Fruit fly (Drosophila melanogaster): ENCODE results near the gene Tfb5.

Tfb5 gene

dm6 chr2L:5005464-5005764, 5.2 kb downstream of the Tfb5 start:
- no peak for TF ChIP-seq CG17806 (tag; optimal IDR thresholded peaks at IDR 0.05)
- TF ChIP-seq gl (tag; optimal IDR thresholded peaks at IDR 0.05) = no peak
- TF ChIP-seq CG4496 (GFP tag; IDR thresholded peaks at IDR 0.05) = no peak
- no peak for TF ChIP-seq CG8159 (tag; optimal IDR thresholded peaks at IDR 0.05)
- no peak for TF ChIP-seq Pif1B (GFP tag; optimal IDR thresholded peaks at IDR 0.05)
- TF ChIP-seq CG32121 (GFP tag; IDR thresholded peaks at IDR 0.05) = no peak
- TF ChIP-seq CG34367 (tag; optimal IDR thresholded peaks at IDR 0.05) = no peak
- TF ChIP-seq rn (GFP tag; IDR thresholded peaks at IDR 0.05) = no peak
- TF ChIP-seq CG9948 (tag; optimal IDR thresholded peaks at IDR 0.05) = no peak
- TF ChIP-seq CG8301 (tag; optimal IDR thresholded peaks at IDR 0.05) = no peak
- TF ChIP-seq fd96Ca (GFP tag; IDR thresholded peaks at IDR 0.05) = no peak
- TF ChIP-seq CG12605 (GFP tag; IDR thresholded peaks at IDR 0.05) = no peak
- no peak for TF ChIP-seq EcR (GFP tag; optimal IDR thresholded peaks at IDR 0.05)
- TF ChIP-seq CG15710 (tag; optimal IDR thresholded peaks at IDR 0.05) = no peak

dm6 chr2L:5004677-5005463, 5.8 kb downstream of the Tfb5 start:
- TF ChIP-seq Ets98B (GFP tag; IDR thresholded peaks at IDR 0.05) (peak; percentile 88), CG9948 (tag; optimal IDR thresholded peaks at IDR 0.05) (peak; percentile 89), EcR (GFP tag; optimal IDR thresholded peaks at IDR 0.05) (peak; percentile 38), CG17806 (tag; optimal IDR thresholded peaks at IDR 0.05) (peak; percentile 89), D1 (tag; optimal IDR thresholded peaks at IDR 0.05) (peak; percentile 41), CG32121 (GFP tag; IDR thresholded peaks at IDR 0.05) (peak; percentile 89), fd96Ca (GFP tag; IDR thresholded peaks at IDR 0.05) (peak; percentile 90), Snoo (tag; optimal IDR thresholded peaks at IDR 0.05) (peak; percentile 70), rn (GFP tag; IDR thresholded peaks at IDR 0.05) (peak; percentile 61; the same call in 1 of the 2 replicates), CG8159 (tag; optimal IDR thresholded peaks at IDR 0.05) (peak; percentile 90), CG10348 (GFP tag; IDR thresholded peaks at IDR 0.05) (peak; percentile 76), CG13204 (GFP tag; optimal IDR thresholded peaks at IDR 0.05) (peak; percentile 69), Pif1B (GFP tag; optimal IDR thresholded peaks at IDR 0.05) (peak; percentile 86), gl (tag; optimal IDR thresholded peaks at IDR 0.05) (peak; percentile 73), CG8301 (tag; optimal IDR thresholded peaks at IDR 0.05) (peak; percentile 81), CG4496 (GFP tag; IDR thresholded peaks at IDR 0.05) (peak; percentile 94), Pif1A (GFP tag; optimal IDR thresholded peaks at IDR 0.05) (peak; percentile 90), CG12605 (GFP tag; IDR thresholded peaks at IDR 0.05) (peak; percentile 91), CG15710 (tag; optimal IDR thresholded peaks at IDR 0.05) (peak; percentile 90), CG34367 (tag; optimal IDR thresholded peaks at IDR 0.05) (peak; percentile 88), CG14655 (GFP tag; optimal IDR thresholded peaks at IDR 0.05) (peak; percentile 83)

- TF ChIP-seq Pif1B (GFP tag; optimal IDR thresholded peaks at IDR 0.05) (no peak), CG32121 (GFP tag; IDR thresholded peaks at IDR 0.05) (no peak), rn (GFP tag; IDR thresholded peaks at IDR 0.05) (no peak), CG14655 (GFP tag; optimal IDR thresholded peaks at IDR 0.05) (no peak), CG17806 (tag; optimal IDR thresholded peaks at IDR 0.05) (no peak), CG4496 (GFP tag; IDR thresholded peaks at IDR 0.05) (no peak), CG15710 (tag; optimal IDR thresholded peaks at IDR 0.05) (no peak), Pif1A (GFP tag; optimal IDR thresholded peaks at IDR 0.05) (no peak), gl (tag; optimal IDR thresholded peaks at IDR 0.05) (no peak), Ets98B (GFP tag; IDR thresholded peaks at IDR 0.05) (no peak), Snoo (tag; optimal IDR thresholded peaks at IDR 0.05) (no peak), CG10348 (GFP tag; IDR thresholded peaks at IDR 0.05) (no peak), CG12605 (GFP tag; IDR thresholded peaks at IDR 0.05) (no peak), fd96Ca (GFP tag; IDR thresholded peaks at IDR 0.05) (no peak), D1 (tag; optimal IDR thresholded peaks at IDR 0.05) (no peak), CG8301 (tag; optimal IDR thresholded peaks at IDR 0.05) (no peak), CG8159 (tag; optimal IDR thresholded peaks at IDR 0.05) (no peak)
Observed at dm6 chr2L:5003670-5004453, 6.8 kb downstream of the Tfb5 start.

dm6 chr2L:5002711-5003402, 7.8 kb downstream of the Tfb5 start:
- TF ChIP-seq CG13204 (GFP tag; optimal IDR thresholded peaks at IDR 0.05) = no peak
- peak; percentile 16 for TF ChIP-seq CG8301 (tag; optimal IDR thresholded peaks at IDR 0.05)
- no peak for TF ChIP-seq CG34367 (tag; optimal IDR thresholded peaks at IDR 0.05)
- TF ChIP-seq CG17806 (tag; optimal IDR thresholded peaks at IDR 0.05) = no peak
- no peak for TF ChIP-seq gl (tag; optimal IDR thresholded peaks at IDR 0.05)
- TF ChIP-seq rn (GFP tag; IDR thresholded peaks at IDR 0.05) = no peak
- no peak for TF ChIP-seq D1 (tag; optimal IDR thresholded peaks at IDR 0.05)
- no peak for TF ChIP-seq EcR (GFP tag; optimal IDR thresholded peaks at IDR 0.05)
- TF ChIP-seq CG8159 (tag; optimal IDR thresholded peaks at IDR 0.05) = no peak
- TF ChIP-seq CG9948 (tag; optimal IDR thresholded peaks at IDR 0.05) = no peak
- TF ChIP-seq CG15710 (tag; optimal IDR thresholded peaks at IDR 0.05) = peak; percentile 15
- TF ChIP-seq Snoo (tag; optimal IDR thresholded peaks at IDR 0.05) = no peak
- no peak for TF ChIP-seq CG10348 (GFP tag; IDR thresholded peaks at IDR 0.05)
- TF ChIP-seq Pif1B (GFP tag; optimal IDR thresholded peaks at IDR 0.05) = no peak
- peak; percentile 49; the same call in 1 of the 2 replicates for TF ChIP-seq CG32121 (GFP tag; IDR thresholded peaks at IDR 0.05)
- peak; percentile 45 for TF ChIP-seq CG14655 (GFP tag; optimal IDR thresholded peaks at IDR 0.05)
- TF ChIP-seq CG12605 (GFP tag; IDR thresholded peaks at IDR 0.05) = peak; percentile 60; the same call in 1 of the 2 replicates
- peak; percentile 75 for TF ChIP-seq Ets98B (GFP tag; IDR thresholded peaks at IDR 0.05)
- peak; percentile 65; the same call in 2 of the 3 replicates for TF ChIP-seq CG4496 (GFP tag; IDR thresholded peaks at IDR 0.05)
- peak; percentile 34 for TF ChIP-seq Pif1A (GFP tag; optimal IDR thresholded peaks at IDR 0.05)
- peak; percentile 57; the same call in 1 of the 3 replicates for TF ChIP-seq fd96Ca (GFP tag; IDR thresholded peaks at IDR 0.05)

Measured in whole organism, pupa.